Fruit fly (Drosophila melanogaster) whole organism, embryonic: Measurements from ENCODE around the gene Tace.

Experiments used
- CrebB ChIP-seq: fragments of 200-800 bp; sonication (Bioruptor generic); optimal IDR thresholded peaks from 3 replicates; lab custom pipeline; 2018; ENCODE audit warnings: missing biosample characterization, mild to moderate bottlenecking, missing genetic modification characterization
- psq ChIP-seq: fragments of 200-800 bp; sonication (Bioruptor generic); optimal IDR thresholded peaks from 2 replicates; lab custom pipeline; 2017; ENCODE audit warnings: missing biosample characterization, missing genetic modification characterization

DNA sequence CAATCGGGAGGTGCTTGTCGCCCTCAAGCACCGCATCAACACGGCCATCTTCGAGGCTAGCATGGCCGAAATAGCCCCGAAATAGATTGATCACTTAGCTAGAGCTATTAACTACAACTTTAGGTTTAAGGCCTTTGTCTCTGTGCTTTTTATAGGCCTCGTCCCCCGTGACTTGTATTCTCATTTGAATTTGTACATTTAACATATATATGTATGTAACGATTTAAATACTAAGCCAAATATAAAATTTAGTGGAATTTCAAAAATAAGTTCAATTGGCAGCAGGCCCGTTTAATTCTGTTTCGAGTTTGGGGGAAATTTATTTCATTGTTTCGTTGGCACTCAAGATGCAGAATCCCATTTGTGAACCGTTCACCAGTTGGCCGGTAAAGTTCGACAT is 835 bp upstream of the Tace start, which contains the start of gene CG34298:
- no peak for TF ChIP-seq CrebB (tag; lab: Kevin White, UChicago)
- TF ChIP-seq psq, result no peak
